Fruit fly (Drosophila melanogaster) whole organism, prepupa: ENCODE results near the gene CG32712.
A peak's percentile ranks its signal among the peaks of the same experiment; 100 is the strongest.

Source experiments
- Blimp-1 ChIP-seq: fragments of 200-800 bp; sonication (Bioruptor generic); optimal IDR thresholded peaks from 3 replicates; lab custom pipeline; 2017; ENCODE audit warnings: missing biosample characterization, missing genetic modification characterization, mild to moderate bottlenecking, moderate library complexity, missing genetic modification reagents
- CG10669 ChIP-seq: fragments of 200-800 bp; sonication (Bioruptor generic); optimal IDR thresholded peaks from 3 replicates; lab custom pipeline; 2018; ENCODE audit warnings: missing biosample characterization, mild to moderate bottlenecking, missing genetic modification characterization, moderate library complexity
- CG11902 ChIP-seq: fragments of 200-800 bp; sonication (Bioruptor generic); optimal IDR thresholded peaks from 3 replicates; lab custom pipeline; 2016; ENCODE audit warnings: missing biosample characterization, missing genetic modification characterization
- CG15336 ChIP-seq: fragments of 200-800 bp; sonication (Bioruptor generic); IDR thresholded peaks from 2 replicates; pipeline ENCODE4 v1.3.6; 2022; ENCODE audit warnings: missing biosample characterization, missing genetic modification characterization
- CG1621 ChIP-seq: fragments of 200-800 bp; sonication (Bioruptor generic); optimal IDR thresholded peaks from 3 replicates; lab custom pipeline; 2018; ENCODE audit warnings: missing biosample characterization, mild to moderate bottlenecking, missing genetic modification characterization
- CG16779 ChIP-seq: fragments of 200-800 bp; sonication (Bioruptor generic); optimal IDR thresholded peaks from 3 replicates; lab custom pipeline; 2017; ENCODE audit warnings: missing biosample characterization, mild to moderate bottlenecking, missing genetic modification characterization
- CG3032 ChIP-seq: fragments of 200-800 bp; optimal IDR thresholded peaks from 2 replicates; lab custom pipeline; 2019; ENCODE audit warnings: missing biosample characterization, mild to moderate bottlenecking, missing genetic modification characterization, moderate library complexity
- CG31627 ChIP-seq: fragments of 200-800 bp; sonication (Bioruptor generic); optimal IDR thresholded peaks from 3 replicates; lab custom pipeline; 2016; ENCODE audit warnings: missing biosample characterization, missing genetic modification characterization
- CG32006 ChIP-seq: fragments of 200-800 bp; sonication (Bioruptor generic); optimal IDR thresholded peaks from 3 replicates; lab custom pipeline; 2017; ENCODE audit warnings: missing biosample characterization, mild to moderate bottlenecking, missing genetic modification characterization
- CG34406 ChIP-seq: fragments of 200-800 bp; sonication (Bioruptor generic); optimal IDR thresholded peaks from 3 replicates; lab custom pipeline; 2016; ENCODE audit warnings: missing biosample characterization, missing genetic modification characterization
- CG3919 ChIP-seq: fragments of 200-800 bp; sonication (Bioruptor generic); optimal IDR thresholded peaks from 3 replicates; lab custom pipeline; 2016; ENCODE audit warnings: missing biosample characterization, missing genetic modification characterization
- CG4318 ChIP-seq: fragments of 200-800 bp; sonication (Bioruptor generic); optimal IDR thresholded peaks from 3 replicates; lab custom pipeline; 2017; ENCODE audit warnings: missing biosample characterization, mild to moderate bottlenecking, missing genetic modification characterization
- CG6276 ChIP-seq: fragments of 200-800 bp; sonication (Bioruptor generic); optimal IDR thresholded peaks from 2 replicates; lab custom pipeline; 2017; ENCODE audit warnings: missing biosample characterization, mild to moderate bottlenecking, missing genetic modification characterization
- CG6808 ChIP-seq: fragments of 200-800 bp; sonication (Bioruptor generic); optimal IDR thresholded peaks from 3 replicates; lab custom pipeline; 2017; ENCODE audit warnings: missing biosample characterization, missing genetic modification characterization, mild to moderate bottlenecking, moderate library complexity, missing genetic modification reagents
- CG6854 ChIP-seq: fragments of 200-800 bp; sonication (Bioruptor generic); optimal IDR thresholded peaks from 2 replicates; lab custom pipeline; 2017; ENCODE audit warnings: missing biosample characterization, mild to moderate bottlenecking, missing genetic modification characterization
- CG7368 ChIP-seq: fragments of 200-800 bp; sonication (Bioruptor generic); optimal IDR thresholded peaks from 3 replicates; lab custom pipeline; 2016; ENCODE audit warnings: missing biosample characterization, missing genetic modification characterization
- CG8319 ChIP-seq: fragments of 200-800 bp; sonication (Bioruptor generic); optimal IDR thresholded peaks from 3 replicates; lab custom pipeline; 2016; ENCODE audit warnings: missing biosample characterization, missing genetic modification characterization
- CG8632 ChIP-seq: fragments of 200-800 bp; sonication (Bioruptor generic); optimal IDR thresholded peaks from 3 replicates; lab custom pipeline; 2016; ENCODE audit warnings: missing biosample characterization, missing genetic modification characterization
- Eip75B ChIP-seq: fragments of 200-800 bp; sonication (Bioruptor generic); optimal IDR thresholded peaks from 3 replicates; lab custom pipeline; 2016; ENCODE audit warnings: missing biosample characterization, missing genetic modification characterization
- Eip78C ChIP-seq: fragments of 200-800 bp; sonication (Bioruptor generic); peaks from one replicate; lab custom pipeline; 2016; ENCODE audit warnings: missing biosample characterization, missing genetic modification characterization
- Ets21C ChIP-seq: fragments of 200-800 bp; sonication (Bioruptor generic); optimal IDR thresholded peaks from 3 replicates; lab custom pipeline; 2016; ENCODE audit warnings: missing biosample characterization, missing genetic modification characterization
- Ets96B ChIP-seq: fragments of 200-800 bp; optimal IDR thresholded peaks from 2 replicates; lab custom pipeline; 2019; ENCODE audit warnings: missing biosample characterization, mild to moderate bottlenecking, missing genetic modification characterization, moderate library complexity
- Hr39 ChIP-seq: fragments of 200-800 bp; sonication (Bioruptor generic); optimal IDR thresholded peaks from 2 replicates; lab custom pipeline; 2016; ENCODE audit warnings: missing biosample characterization, missing genetic modification characterization
- Lpt ChIP-seq: fragments of 200-800 bp; sonication (Bioruptor generic); optimal IDR thresholded peaks from 3 replicates; lab custom pipeline; 2016; ENCODE audit warnings: missing biosample characterization, missing genetic modification characterization
- Met ChIP-seq: fragments of 200-800 bp; sonication (Bioruptor generic); optimal IDR thresholded peaks from 3 replicates; lab custom pipeline; 2016; ENCODE audit warnings: missing biosample characterization, missing genetic modification characterization
- OdsH ChIP-seq: fragments of 200-800 bp; sonication (Bioruptor generic); optimal IDR thresholded peaks from 3 replicates; lab custom pipeline; 2016; ENCODE audit warnings: missing biosample characterization, missing genetic modification characterization
- Smox ChIP-seq: fragments of 200-800 bp; sonication (Bioruptor generic); optimal IDR thresholded peaks from 3 replicates; lab custom pipeline; 2016; ENCODE audit warnings: missing biosample characterization, missing genetic modification characterization
- Sox102F ChIP-seq: fragments of 200-800 bp; sonication (Bioruptor generic); optimal IDR thresholded peaks from 2 replicates; lab custom pipeline; 2016; ENCODE audit warnings: missing biosample characterization, mild to moderate bottlenecking, missing genetic modification characterization
- Sox14 ChIP-seq: fragments of 200-800 bp; sonication (Bioruptor generic); optimal IDR thresholded peaks from 3 replicates; lab custom pipeline; 2016; ENCODE audit warnings: missing biosample characterization, missing genetic modification characterization
- Sox15 ChIP-seq: fragments of 200-800 bp; sonication (Bioruptor generic); optimal IDR thresholded peaks from 3 replicates; lab custom pipeline; 2016; ENCODE audit warnings: missing biosample characterization, missing genetic modification characterization
- achi ChIP-seq: fragments of 200-800 bp; sonication (Bioruptor generic); optimal IDR thresholded peaks from 3 replicates; lab custom pipeline; 2016; ENCODE audit warnings: missing biosample characterization, missing genetic modification characterization
- acj6 ChIP-seq: fragments of 200-800 bp; sonication (Bioruptor generic); optimal IDR thresholded peaks from 3 replicates; lab custom pipeline; 2016; ENCODE audit warnings: missing biosample characterization, missing genetic modification characterization
- dac ChIP-seq: fragments of 200-800 bp; sonication (Bioruptor generic); optimal IDR thresholded peaks from 2 replicates; lab custom pipeline; 2017; ENCODE audit warnings: missing biosample characterization, mild to moderate bottlenecking, missing genetic modification characterization
- dsx ChIP-seq: fragments of 200-800 bp; optimal IDR thresholded peaks from 3 replicates; lab custom pipeline; 2019; ENCODE audit warnings: missing biosample characterization, mild to moderate bottlenecking, missing genetic modification characterization, moderate library complexity; ENCODE audit not compliant: poor library complexity, severe bottlenecking
- fd59A ChIP-seq: fragments of 200-800 bp; sonication (Bioruptor generic); optimal IDR thresholded peaks from 2 replicates; lab custom pipeline; 2017; ENCODE audit warnings: missing biosample characterization, mild to moderate bottlenecking, missing genetic modification characterization, missing genetic modification reagents
- fkh ChIP-seq: fragments of 200-800 bp; sonication (Bioruptor generic); optimal IDR thresholded peaks from 3 replicates; lab custom pipeline; 2017; ENCODE audit warnings: missing biosample characterization, mild to moderate bottlenecking, missing genetic modification characterization, moderate library complexity
- lz ChIP-seq: fragments of 200-800 bp; sonication (Bioruptor generic); optimal IDR thresholded peaks from 3 replicates; lab custom pipeline; 2016; ENCODE audit warnings: missing biosample characterization, missing genetic modification characterization
- pdm3 ChIP-seq: fragments of 200-800 bp; sonication (Bioruptor generic); optimal IDR thresholded peaks from 3 replicates; lab custom pipeline; 2016; ENCODE audit warnings: missing biosample characterization, missing genetic modification characterization
- ss ChIP-seq, 2 experiments: fragments of 200-800 bp; sonication (Bioruptor generic); optimal IDR thresholded peaks; 2 replicates in 1 of 2; 3 replicates in 1 of 2; lab custom pipeline; 2017 to 2018; ENCODE audit warnings: mild to moderate bottlenecking in 2 of 2, missing biosample characterization in 2 of 2, missing genetic modification characterization in 2 of 2, moderate library complexity in 1 of 2
- svp ChIP-seq: fragments of 200-800 bp; sonication (Bioruptor generic); peaks from one replicate; lab custom pipeline; 2016; ENCODE audit warnings: missing biosample characterization, missing genetic modification characterization
- topi ChIP-seq: fragments of 200-800 bp; sonication (Bioruptor generic); optimal IDR thresholded peaks from 3 replicates; lab custom pipeline; 2016; ENCODE audit warnings: missing biosample characterization, missing genetic modification characterization

The CG32712 gene

DNA sequence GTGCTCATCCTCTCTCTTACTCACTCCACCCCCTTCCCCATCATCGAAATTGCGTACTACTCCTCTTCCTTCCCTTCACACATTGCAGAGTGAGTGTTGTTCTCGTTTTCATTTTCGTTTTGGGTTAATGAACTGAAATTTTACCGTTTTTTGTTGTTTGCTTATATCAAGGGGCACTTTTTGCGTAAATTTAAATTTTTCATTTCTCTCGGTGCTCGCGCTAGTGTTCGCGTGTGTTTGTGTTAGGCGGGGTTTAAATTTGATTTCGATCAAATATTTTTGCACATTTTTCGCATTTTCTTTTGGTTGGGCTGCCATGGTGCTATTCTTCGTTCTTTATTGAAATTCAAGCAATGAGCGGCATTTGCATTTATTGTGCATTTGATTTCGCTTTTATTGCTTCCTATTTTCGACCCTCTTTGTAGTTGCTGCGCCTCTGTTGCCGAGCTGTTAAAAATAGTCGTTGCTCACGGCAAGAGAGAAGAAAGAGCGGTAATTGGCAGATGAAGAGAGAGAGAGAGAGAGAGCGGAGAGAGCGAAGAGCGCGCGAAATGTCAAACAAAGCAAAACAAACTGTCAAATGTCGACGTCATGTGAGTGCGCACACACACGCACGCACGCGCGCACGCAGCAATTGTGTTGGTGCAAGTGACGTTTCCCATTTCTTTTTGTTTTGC, 12.7 kb downstream of the CG32712 start (continued):
- TF ChIP-seq lz (no peak), CG6854 (GFP tag; lab: Kevin White, UChicago) (peak; percentile 65), CG11902 (no peak), CG6808 (GFP tag; lab: Kevin White, UChicago) (peak; percentile 70), Eip75B (peak; percentile 47), topi (GFP tag; lab: Kevin White, UChicago) (peak; percentile 37), CG10669 (GFP tag; lab: Kevin White, UChicago) (peak; percentile 97), Sox15 (GFP tag; lab: Kevin White, UChicago) (peak; percentile 17), CG4318 (GFP tag; lab: Kevin White, UChicago) (no peak), CG8319 (GFP tag; lab: Kevin White, UChicago) (no peak), Smox (GFP tag; lab: Kevin White, UChicago) (no peak), CG3032 (tag; lab: Kevin White, UChicago) (peak; percentile 37), achi (GFP tag; lab: Kevin White, UChicago) (peak; percentile 91), Sox102F (GFP tag; lab: Kevin White, UChicago) (no peak), fd59A (GFP tag; lab: Kevin White, UChicago) (no peak), fkh (GFP tag; lab: Kevin White, UChicago) (peak; percentile 59), pdm3 (GFP tag; lab: Kevin White, UChicago) (no peak), CG8632 (GFP tag; lab: Kevin White, UChicago) (peak; percentile 31), CG6276 (GFP tag; lab: Kevin White, UChicago) (peak; percentile 75), OdsH (GFP tag; lab: Kevin White, UChicago) (peak; percentile 16), Hr39 (peak; percentile 25), CG7368 (GFP tag; lab: Kevin White, UChicago) (peak; percentile 29), CG31627 (peak; percentile 48), CG1621 (no peak), svp (GFP tag; lab: Kevin White, UChicago) (no peak), CG34406 (GFP tag; lab: Kevin White, UChicago) (peak; percentile 21), Met (GFP tag; lab: Kevin White, UChicago) (no peak)

DNA sequence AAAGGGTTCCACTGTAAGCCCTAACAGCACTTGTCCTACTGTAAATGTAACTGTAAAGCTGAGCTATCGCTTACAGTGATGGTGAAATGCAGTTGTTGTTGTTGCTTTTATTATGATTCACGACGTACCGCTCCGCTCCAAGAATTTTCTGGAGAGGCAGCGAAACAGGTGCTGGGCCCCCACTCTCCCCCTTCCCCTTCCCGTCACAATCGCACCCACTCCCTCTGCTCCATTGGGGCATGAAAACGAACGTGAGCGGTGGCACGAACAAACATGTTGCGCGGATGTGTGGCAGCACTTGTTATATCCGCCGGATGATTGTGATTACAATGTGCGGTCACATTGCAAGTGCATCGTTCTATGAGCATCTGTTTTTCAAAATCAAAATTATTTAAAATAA, 14.1 kb downstream of the CG32712 start:
- TF ChIP-seq Blimp-1 (GFP tag; lab: Kevin White, UChicago) (peak; percentile 21), fd59A (GFP tag; lab: Kevin White, UChicago) (no peak), CG32006 (no peak), ss (GFP tag; optimal IDR thresholded peaks at IDR 0.05; lab: Kevin White, UChicago) (peak; percentile 4 to 43)

- TF ChIP-seq CG3032 (tag; lab: Kevin White, UChicago): no peak
- TF ChIP-seq topi (GFP tag; lab: Kevin White, UChicago): peak; percentile 10
- TF ChIP-seq lz: no peak
- TF ChIP-seq CG11902: no peak
- no peak for TF ChIP-seq dsx
- TF ChIP-seq dac (GFP tag; lab: Kevin White, UChicago): no peak
- TF ChIP-seq Sox14 (GFP tag; lab: Kevin White, UChicago): no peak
- no peak for TF ChIP-seq Lpt (GFP tag; lab: Kevin White, UChicago)
- TF ChIP-seq CG3919 (GFP tag; lab: Kevin White, UChicago): peak; percentile 22
- TF ChIP-seq acj6: peak; percentile 3
- no peak for TF ChIP-seq Ets21C (GFP tag; lab: Kevin White, UChicago)
- peak; percentile 72 for TF ChIP-seq Eip78C (GFP tag; lab: Kevin White, UChicago)
- TF ChIP-seq CG4318 (GFP tag; lab: Kevin White, UChicago): no peak
- TF ChIP-seq CG15336 (GFP tag; lab: Robert Waterston, UW): peak; percentile 37; the same call in 1 of the 2 replicates
- peak; percentile 17 for TF ChIP-seq CG32006
- TF ChIP-seq Ets96B: no peak
- TF ChIP-seq Blimp-1 (GFP tag; lab: Kevin White, UChicago): no peak
- no peak for TF ChIP-seq CG16779 (tag; lab: Kevin White, UChicago)
- peak; percentile 15 for TF ChIP-seq svp (GFP tag; lab: Kevin White, UChicago)
- peak; percentile 4 for TF ChIP-seq CG8632 (GFP tag; lab: Kevin White, UChicago)
- TF ChIP-seq OdsH (GFP tag; lab: Kevin White, UChicago): peak; percentile 3
- no peak for TF ChIP-seq Eip75B
Measured at dm6 chrX:8416956-8417355, 16.7 kb downstream of the CG32712 start.
